Fruit fly (Drosophila melanogaster) S2 (cell line): ENCODE data around the gene Rab3-GAP.
A peak's percentile ranks its signal among the peaks of the same experiment; 100 is the strongest.

Experiments used
- CG8478 ChIP-seq: fragments of >200 bp; optimal IDR thresholded peaks from 2 replicates; lab custom pipeline; 2018
- CTCF ChIP-seq, 2 experiments: fragments of >200 bp; optimal IDR thresholded peaks; 2 replicates each; lab custom pipeline; 2018

Gene Rab3-GAP

DNA sequence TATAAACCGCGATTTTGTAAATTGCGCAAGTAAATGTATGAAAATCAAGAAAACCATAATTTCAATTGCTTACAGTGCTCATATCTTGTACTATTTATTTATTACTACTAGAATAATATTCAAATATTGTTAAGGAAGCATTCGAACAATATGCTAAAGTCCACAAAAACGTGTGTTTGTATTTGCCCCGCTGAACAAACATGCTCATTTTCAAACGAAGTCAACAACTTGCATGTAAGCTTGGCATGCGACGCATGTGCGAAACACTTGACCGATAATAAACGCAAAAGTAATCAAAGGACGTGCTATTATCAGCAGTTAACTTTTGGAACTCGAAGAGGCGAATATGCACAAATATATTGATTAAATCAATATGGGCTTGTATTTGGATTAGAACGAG lies 41.8 kb downstream of the Rab3-GAP start:
- TF ChIP-seq CG8478 (lab: Kevin White, UChicago): no peak

- no peak for TF ChIP-seq CG8478 (lab: Kevin White, UChicago)
These were observed 42.2 kb downstream of the Rab3-GAP start, which contains the start of gene Wdr81 for dm6 chr2L:12020735-12021134. Gene Wdr81, minus strand, starts transcription at chr2L:12020960.

DNA sequence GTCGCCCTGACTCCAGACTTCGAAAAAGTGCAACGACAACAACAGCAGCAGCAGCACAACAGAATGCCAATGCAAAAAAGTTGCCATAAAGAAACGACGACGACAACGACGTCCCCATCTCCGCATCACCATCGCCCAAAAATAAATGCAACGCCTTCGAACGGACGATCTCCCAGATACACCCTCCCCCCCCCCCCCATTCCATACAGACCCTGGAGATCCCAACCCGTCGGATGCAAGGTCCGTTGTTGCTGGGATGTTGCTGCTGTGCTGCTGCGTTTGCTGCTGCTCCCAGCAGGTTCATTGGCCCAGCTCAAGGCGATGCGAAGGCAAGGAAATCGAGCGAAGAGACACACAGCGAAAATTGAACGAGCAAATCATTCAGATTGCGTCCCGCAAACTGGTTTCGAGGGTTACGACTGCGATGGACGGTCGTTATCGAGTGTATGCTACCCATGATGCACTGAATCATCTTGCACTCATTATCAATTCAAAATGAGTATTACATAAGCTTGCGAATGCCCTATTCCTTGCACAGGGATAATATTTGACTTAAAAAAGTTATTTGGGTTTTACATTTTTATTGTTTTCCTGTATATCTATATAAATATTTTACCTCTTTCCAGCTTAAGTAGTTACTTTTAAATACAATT lies 49.1 kb downstream of the Rab3-GAP start:
- no peak for TF ChIP-seq CG8478 (lab: Kevin White, UChicago)
- no peak for TF ChIP-seq CTCF (optimal IDR thresholded peaks at IDR 0.05; lab: Kevin White, UChicago)

dm6 chr2L:12013243-12013642 lies 49.7 kb downstream of the Rab3-GAP start:
- TF ChIP-seq CTCF (optimal IDR thresholded peaks at IDR 0.05; lab: Kevin White, UChicago) (no peak), CG8478 (lab: Kevin White, UChicago) (no peak)

DNA sequence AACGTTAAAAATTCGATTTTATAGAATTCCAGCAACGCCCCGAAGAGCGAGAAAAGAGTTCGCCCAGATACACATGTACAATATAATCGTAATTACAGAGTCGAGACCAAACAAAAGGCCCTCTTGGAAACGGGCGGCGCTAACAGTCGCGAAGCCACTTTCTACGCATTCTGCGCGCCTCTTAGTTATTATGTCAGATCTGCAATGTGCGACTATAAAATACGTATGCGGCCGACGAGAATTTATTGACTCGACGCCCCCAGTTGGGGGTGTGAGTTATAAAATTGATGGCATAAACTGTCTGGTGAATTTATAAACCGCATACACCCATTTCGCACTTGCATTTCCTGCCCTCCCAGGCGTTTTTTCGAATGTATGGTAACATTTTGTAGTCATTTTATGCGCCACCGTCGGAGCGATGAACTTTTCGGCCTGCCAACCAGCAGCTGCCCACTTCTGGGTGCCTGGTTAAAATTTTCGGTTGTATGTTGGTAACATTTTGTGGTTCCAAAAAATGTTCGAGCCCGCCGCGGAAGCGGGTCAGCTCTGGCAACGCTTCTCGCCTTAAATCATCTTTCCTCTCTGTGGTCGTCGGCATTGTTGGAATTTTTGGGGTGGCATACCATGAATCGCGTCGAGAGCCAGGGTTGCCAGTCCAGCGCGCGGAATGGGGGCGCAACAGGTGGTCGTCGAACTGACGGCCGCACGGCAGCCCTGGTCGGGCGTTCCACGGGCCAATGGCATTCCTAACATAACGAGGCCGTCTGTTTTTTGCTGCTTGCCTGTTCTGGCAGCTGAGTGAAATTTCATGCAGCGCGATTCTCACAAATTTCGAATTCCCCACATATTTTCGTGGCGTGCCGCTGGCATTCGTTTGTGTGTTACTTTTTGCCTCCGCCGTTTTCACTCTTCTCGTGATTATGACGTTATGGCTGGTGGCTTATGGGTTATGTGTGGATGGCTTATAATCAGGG lies 51.0 kb downstream of the Rab3-GAP start:
- TF ChIP-seq CTCF (optimal IDR thresholded peaks at IDR 0.05; lab: Kevin White, UChicago) (peak in 1 of 2 experiments; percentile 46), CG8478 (lab: Kevin White, UChicago) (no peak)

DNA sequence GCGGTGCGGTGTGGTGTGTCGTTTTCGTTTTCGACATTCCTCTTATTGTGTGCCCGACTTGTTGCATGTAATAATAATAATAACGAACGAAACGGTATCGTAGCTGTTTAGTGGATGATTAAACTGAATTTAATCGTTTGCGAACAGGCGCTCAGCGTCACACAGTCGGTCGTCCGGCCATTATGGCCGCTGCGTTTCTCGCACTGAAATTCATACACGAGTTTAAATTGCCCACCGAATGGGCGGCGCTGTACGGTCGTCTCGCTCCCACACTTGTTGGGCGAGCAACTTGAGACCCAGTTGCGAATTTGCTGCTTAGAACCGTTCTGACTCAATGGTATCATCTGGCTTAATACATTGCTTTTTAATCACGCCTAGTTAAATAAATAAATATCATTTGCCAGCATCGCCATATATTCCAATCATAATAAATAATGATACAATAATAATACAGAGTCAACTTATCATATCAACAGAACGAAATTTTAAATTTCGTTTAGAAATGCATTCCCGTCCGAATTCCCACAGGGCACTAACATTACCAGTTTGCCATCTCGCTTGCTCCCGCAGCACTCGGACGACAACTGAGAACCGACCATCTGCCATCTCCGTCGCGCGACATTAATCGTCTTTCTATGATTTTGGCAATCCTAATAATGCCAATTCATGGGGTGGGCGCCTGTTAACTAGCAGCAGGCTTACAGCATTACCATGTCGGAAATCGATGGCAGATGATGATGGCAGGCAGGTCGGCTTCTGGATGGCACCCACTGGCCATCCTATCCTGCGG lies 51.9 kb downstream of the Rab3-GAP start:
- TF ChIP-seq CG8478 (lab: Kevin White, UChicago) (peak; percentile 73), CTCF (optimal IDR thresholded peaks at IDR 0.05; lab: Kevin White, UChicago) (peak in 1 of 2 experiments; percentile 28)

DNA sequence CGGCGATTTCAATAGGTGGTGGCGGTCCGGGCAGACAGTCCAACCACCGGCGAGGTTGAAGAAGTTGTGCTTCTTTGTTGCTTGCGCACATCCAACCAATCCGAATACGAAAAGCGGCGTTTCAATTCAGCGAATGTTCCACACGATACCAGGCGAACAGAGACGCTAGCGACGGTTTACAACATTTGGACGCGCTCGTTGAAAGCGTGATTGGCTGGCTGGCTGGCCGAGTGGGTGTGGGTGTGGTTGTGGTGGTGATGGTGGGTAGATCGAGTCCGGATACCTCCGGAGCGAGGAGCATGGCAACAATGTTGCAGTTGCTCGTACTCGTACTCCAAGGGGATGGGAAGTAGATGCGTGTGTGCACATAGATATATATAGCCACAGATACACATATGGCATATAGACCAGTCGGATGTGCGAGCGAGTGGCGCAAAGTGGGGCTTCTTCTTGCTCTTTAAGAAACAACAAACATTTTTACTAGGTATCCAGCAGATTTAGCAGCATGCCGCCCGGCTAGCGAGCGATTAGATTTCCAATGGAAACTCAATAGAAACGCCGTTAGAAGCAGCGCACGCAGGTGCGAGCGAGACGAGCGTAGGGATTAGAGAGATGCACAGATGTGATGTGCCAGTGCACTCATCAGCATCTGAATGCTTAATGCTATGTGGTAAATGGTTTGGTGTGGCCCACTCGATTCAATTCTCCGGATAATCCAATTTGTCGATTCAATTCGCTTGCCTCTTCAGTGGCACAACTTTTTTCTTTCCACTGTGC lies 52.7 kb downstream of the Rab3-GAP start:
- TF ChIP-seq CG8478 (lab: Kevin White, UChicago) (no peak), CTCF (optimal IDR thresholded peaks at IDR 0.05; lab: Kevin White, UChicago) (peak; percentile 12 to 31)
